Fruit fly (Drosophila melanogaster) Kc167 (cell line): ENCODE measurements around the gene crok.

Source experiments
- Sin3A ChIP-seq: fragments of >200 bp; optimal IDR thresholded peaks from 2 replicates; lab custom pipeline; 2018; ENCODE audit warnings: missing external identifiers
- h ChIP-seq: fragments of >200 bp; optimal IDR thresholded peaks from 3 replicates; lab custom pipeline; 2018; ENCODE audit warnings: missing external identifiers
- ttk ChIP-seq: sonication (Bioruptor generic); optimal IDR thresholded peaks from 2 replicates; lab custom pipeline; 2017; ENCODE audit warnings: missing external identifiers

dm6 chr2L:12172536-12173234, at the start of gene crok, which contains the start of gene CG6583:
- TF ChIP-seq Sin3A, result no peak
- no peak for TF ChIP-seq h (lab: Kevin White, UChicago)
- no peak for TF ChIP-seq ttk (lab: Kevin White, UChicago)
